Fruit fly (Drosophila melanogaster) whole organism, embryonic: Measurements from ENCODE around the gene zetaCOP.
A peak's percentile ranks its signal among the peaks of the same experiment; 100 is the strongest.

Experiments
- Awh ChIP-seq: fragments of 200-800 bp; sonication (Bioruptor generic); IDR thresholded peaks from 2 replicates; pipeline ENCODE4, ENCODE4 v1.3.6; 2022; ENCODE audit warnings: missing biosample characterization, missing genetic modification characterization
- Bdp1 ChIP-seq: fragments of 200-800 bp; sonication (Bioruptor generic); optimal IDR thresholded peaks from 3 replicates; lab custom pipeline; 2016; ENCODE audit warnings: missing biosample characterization, missing genetic modification characterization
- Bteb2 ChIP-seq: fragments of 200-800 bp; sonication (Bioruptor generic); optimal IDR thresholded peaks from 2 replicates; lab custom pipeline; 2016; ENCODE audit warnings: missing biosample characterization, missing genetic modification characterization
- C15 ChIP-seq: fragments of 200-800 bp; sonication (Bioruptor generic); IDR thresholded peaks from 3 replicates; pipeline ENCODE4 v1.3.6; 2022; ENCODE audit warnings: missing biosample characterization, missing genetic modification characterization
- CG10543 ChIP-seq: fragments of 200-800 bp; sonication (Bioruptor generic); optimal IDR thresholded peaks from 3 replicates; lab custom pipeline; 2017; ENCODE audit warnings: missing biosample characterization, mild to moderate bottlenecking, missing genetic modification characterization, moderate library complexity
- CG12071 ChIP-seq: fragments of 200-800 bp; sonication (Bioruptor generic); optimal IDR thresholded peaks from 3 replicates; lab custom pipeline; 2018; ENCODE audit warnings: missing biosample characterization, mild to moderate bottlenecking, missing genetic modification characterization
- CG12219 ChIP-seq: fragments of 200-800 bp; sonication (Bioruptor generic); optimal IDR thresholded peaks from 3 replicates; lab custom pipeline; 2018; ENCODE audit warnings: missing biosample characterization, mild to moderate bottlenecking, missing genetic modification characterization
- CG13624 ChIP-seq: fragments of 200-800 bp; sonication (Bioruptor generic); optimal IDR thresholded peaks from 2 replicates; lab custom pipeline; 2016; ENCODE audit warnings: missing biosample characterization, missing genetic modification characterization
- CG14050 ChIP-seq: fragments of 200-800 bp; sonication (Bioruptor generic); IDR thresholded peaks from 3 replicates; pipeline ENCODE4 v1.3.6; 2022; ENCODE audit warnings: missing biosample characterization, missing genetic modification characterization
- CG14860 ChIP-seq: fragments of 200-800 bp; sonication (Bioruptor generic); IDR thresholded peaks from 3 replicates; pipeline ENCODE4 v1.3.6; 2022; ENCODE audit warnings: missing biosample characterization, missing genetic modification characterization; ENCODE audit not compliant: partially characterized antibody
- CG14965 ChIP-seq: fragments of 200-800 bp; sonication (Bioruptor generic); optimal IDR thresholded peaks from 2 replicates; lab custom pipeline; 2016; ENCODE audit warnings: missing biosample characterization, missing genetic modification characterization, borderline replicate concordance
- CG15479 ChIP-seq: fragments of 200-800 bp; sonication (Bioruptor generic); optimal IDR thresholded peaks from 3 replicates; lab custom pipeline; 2019; ENCODE audit warnings: missing biosample characterization, mild to moderate bottlenecking, missing genetic modification characterization, moderate library complexity
- CG16815 ChIP-seq: fragments of 200-800 bp; sonication (Bioruptor generic); optimal IDR thresholded peaks from 3 replicates; lab custom pipeline; 2017; ENCODE audit warnings: missing biosample characterization, mild to moderate bottlenecking, missing genetic modification characterization
- CG17802 ChIP-seq: fragments of 200-800 bp; sonication (Bioruptor generic); optimal IDR thresholded peaks from 2 replicates; lab custom pipeline; 2018; ENCODE audit warnings: missing biosample characterization, mild to moderate bottlenecking, missing genetic modification characterization, moderate library complexity
- CG2120 ChIP-seq: fragments of 200-800 bp; sonication (Bioruptor generic); optimal IDR thresholded peaks from 3 replicates; lab custom pipeline; 2016; ENCODE audit warnings: missing biosample characterization, missing genetic modification characterization
- CG2129 ChIP-seq: fragments of 200-800 bp; sonication (Bioruptor generic); IDR thresholded peaks from 2 replicates; pipeline ENCODE4 v1.3.6; 2022; ENCODE audit warnings: missing biosample characterization, missing genetic modification characterization; ENCODE audit not compliant: partially characterized antibody
- CG4404 ChIP-seq: fragments of 200-800 bp; sonication (Bioruptor generic); IDR thresholded peaks from 2 replicates; pipeline ENCODE4 v1.3.6; 2022; ENCODE audit warnings: missing biosample characterization, missing genetic modification characterization
- CG5953 ChIP-seq: fragments of 200-800 bp; sonication (Bioruptor generic); IDR thresholded peaks from 2 replicates; pipeline ENCODE4 v1.3.6; 2022; ENCODE audit warnings: missing biosample characterization, missing genetic modification characterization
- CG7928 ChIP-seq: fragments of 200-800 bp; sonication (Bioruptor generic); optimal IDR thresholded peaks from 2 replicates; lab custom pipeline; 2017; ENCODE audit warnings: missing biosample characterization, mild to moderate bottlenecking, missing genetic modification characterization
- CG9797 ChIP-seq: fragments of 200-800 bp; sonication (Bioruptor generic); optimal IDR thresholded peaks from 3 replicates; lab custom pipeline; 2018; ENCODE audit warnings: missing biosample characterization, mild to moderate bottlenecking, missing genetic modification characterization
- Camta ChIP-seq: fragments of 200-800 bp; sonication (Bioruptor generic); optimal IDR thresholded peaks from 2 replicates; lab custom pipeline; 2016; ENCODE audit warnings: missing biosample characterization, missing genetic modification characterization
- Dfd ChIP-seq, 2 experiments: fragments of >200 bp; optimal IDR thresholded peaks; 2 replicates each; lab custom pipeline; 2017; ENCODE audit warnings: missing biosample characterization in 2 of 2, missing genetic modification characterization in 2 of 2
- ERR ChIP-seq: fragments of 200-800 bp; sonication (Bioruptor generic); optimal IDR thresholded peaks from 2 replicates; lab custom pipeline; 2016; ENCODE audit warnings: missing biosample characterization, missing genetic modification characterization
- Eip74EF ChIP-seq, 2 experiments: fragments of 200-800 bp in 1 of 2; fragments of >200 bp in 1 of 2; sonication (Bioruptor generic) in 1 of 2; optimal IDR thresholded peaks; 2 replicates each; lab custom pipeline; 2017 to 2019; ENCODE audit warnings: missing biosample characterization in 2 of 2, missing genetic modification characterization in 2 of 2, mild to moderate bottlenecking in 1 of 2, moderate library complexity in 1 of 2
- HLHmδ ChIP-seq: fragments of 200-800 bp; sonication (Bioruptor generic); optimal IDR thresholded peaks from 2 replicates; lab custom pipeline; 2018; ENCODE audit warnings: missing biosample characterization, mild to moderate bottlenecking, missing genetic modification characterization, moderate library complexity
- Hmx ChIP-seq: fragments of 200-800 bp; sonication (Bioruptor generic); optimal IDR thresholded peaks from 2 replicates; lab custom pipeline; 2016; ENCODE audit warnings: missing biosample characterization, missing genetic modification characterization
- PHDP ChIP-seq: fragments of 200-800 bp; sonication (Bioruptor generic); optimal IDR thresholded peaks from 3 replicates; lab custom pipeline; 2018; ENCODE audit warnings: missing biosample characterization, mild to moderate bottlenecking, missing genetic modification characterization, moderate library complexity
- Rx ChIP-seq: fragments of 200-800 bp; sonication (Bioruptor generic); IDR thresholded peaks from 2 replicates; pipeline ENCODE4 v1.3.6; 2022; ENCODE audit warnings: missing biosample characterization, missing genetic modification characterization
- Sry-β ChIP-seq: fragments of 200-800 bp; sonication (Bioruptor generic); optimal IDR thresholded peaks from 2 replicates; lab custom pipeline; 2018; ENCODE audit warnings: missing biosample characterization, mild to moderate bottlenecking, missing genetic modification characterization, moderate library complexity
- Stat92E ChIP-seq, 3 experiments: fragments of >200 bp in 2 of 3; fragments of 200-800 bp in 1 of 3; sonication (Bioruptor generic) in 1 of 3; optimal IDR thresholded peaks; 2 replicates each; lab custom pipeline; 2017 to 2019; ENCODE audit warnings: missing biosample characterization in 3 of 3, missing genetic modification characterization in 3 of 3, mild to moderate bottlenecking in 1 of 3, moderate library complexity in 1 of 3
- cad ChIP-seq: fragments of >200 bp; optimal IDR thresholded peaks from 2 replicates; lab custom pipeline; 2017; ENCODE audit warnings: missing biosample characterization, missing genetic modification characterization
- crp ChIP-seq, 2 experiments: fragments of 200-800 bp; sonication (Bioruptor generic); optimal IDR thresholded peaks; 2 replicates in 1 of 2; 3 replicates in 1 of 2; lab custom pipeline; 2017; ENCODE audit warnings: missing biosample characterization in 2 of 2, missing genetic modification characterization in 2 of 2, mild to moderate bottlenecking in 1 of 2, moderate library complexity in 1 of 2
- cwo ChIP-seq: fragments of 200-800 bp; sonication (Bioruptor generic); optimal IDR thresholded peaks from 3 replicates; lab custom pipeline; 2017; ENCODE audit warnings: missing biosample characterization, missing genetic modification characterization, mild to moderate bottlenecking, moderate library complexity, missing genetic modification reagents
- dm ChIP-seq: fragments of 200-800 bp; sonication (Bioruptor generic); optimal IDR thresholded peaks from 3 replicates; lab custom pipeline; 2016; ENCODE audit warnings: missing biosample characterization, missing genetic modification characterization
- ewg ChIP-seq: fragments of 200-800 bp; sonication (Bioruptor generic); optimal IDR thresholded peaks from 3 replicates; lab custom pipeline; 2017; ENCODE audit warnings: mild to moderate bottlenecking, missing biosample characterization, missing genetic modification reagents, missing genetic modification characterization
- fd64A ChIP-seq: fragments of 200-800 bp; sonication (Bioruptor generic); optimal IDR thresholded peaks from 3 replicates; lab custom pipeline; 2018; ENCODE audit warnings: missing biosample characterization, mild to moderate bottlenecking, missing genetic modification characterization
- gcm ChIP-seq: fragments of 200-800 bp; sonication (Bioruptor generic); optimal IDR thresholded peaks from 2 replicates; lab custom pipeline; 2019; ENCODE audit warnings: missing biosample characterization, mild to moderate bottlenecking, missing genetic modification characterization, moderate library complexity
- grn ChIP-seq: fragments of 200-800 bp; sonication (Bioruptor generic); optimal IDR thresholded peaks from 3 replicates; lab custom pipeline; 2017; ENCODE audit warnings: missing biosample characterization, missing genetic modification characterization
- ham ChIP-seq: fragments of 200-800 bp; sonication (Bioruptor generic); IDR thresholded peaks from 2 replicates; pipeline ENCODE4 v1.3.6; 2022; ENCODE audit warnings: missing biosample characterization, missing genetic modification characterization
- ind ChIP-seq: fragments of 200-800 bp; sonication (Bioruptor generic); optimal IDR thresholded peaks from 3 replicates; lab custom pipeline; 2016; ENCODE audit warnings: missing biosample characterization, missing genetic modification characterization
- jigr1 ChIP-seq: fragments of 200-800 bp; sonication (Bioruptor generic); IDR thresholded peaks from 3 replicates; pipeline ENCODE4 v1.3.6; 2022; ENCODE audit warnings: missing biosample characterization, missing genetic modification characterization
- kni ChIP-seq: fragments of 200-800 bp; sonication (Bioruptor generic); optimal IDR thresholded peaks from 3 replicates; lab custom pipeline; 2017; ENCODE audit warnings: mild to moderate bottlenecking, missing biosample characterization, missing genetic modification reagents, missing genetic modification characterization
- lola ChIP-seq, 3 experiments: fragments of >200 bp in 2 of 3; fragments of 200-800 bp in 1 of 3; sonication (Bioruptor generic) in 1 of 3; optimal IDR thresholded peaks; 2 replicates each; lab custom pipeline; 2017 to 2019; ENCODE audit warnings: missing biosample characterization in 3 of 3, missing genetic modification characterization in 3 of 3, mild to moderate bottlenecking in 1 of 3, moderate library complexity in 1 of 3
- mam ChIP-seq: fragments of 200-800 bp; sonication (Bioruptor generic); optimal IDR thresholded peaks from 3 replicates; lab custom pipeline; 2016; ENCODE audit warnings: missing biosample characterization, missing genetic modification characterization
- phol ChIP-seq: fragments of 200-800 bp; sonication (Bioruptor generic); optimal IDR thresholded peaks from 3 replicates; lab custom pipeline; 2018; ENCODE audit warnings: missing biosample characterization, mild to moderate bottlenecking, missing genetic modification characterization, moderate library complexity
- sens-2 ChIP-seq: fragments of 200-800 bp; sonication (Bioruptor generic); IDR thresholded peaks from 2 replicates; pipeline ENCODE4 v1.3.6; 2022; ENCODE audit warnings: missing biosample characterization, missing genetic modification characterization
- sim ChIP-seq: fragments of 200-800 bp; sonication (Bioruptor generic); IDR thresholded peaks from 2 replicates; pipeline ENCODE4 v1.3.6; 2022; ENCODE audit warnings: missing biosample characterization, missing genetic modification characterization
- tll ChIP-seq, 2 experiments: fragments of 200-800 bp in 1 of 2; fragments of >200 bp in 1 of 2; sonication (Bioruptor generic) in 1 of 2; optimal IDR thresholded peaks; 2 replicates each; lab custom pipeline; 2017 to 2019; ENCODE audit warnings: missing biosample characterization in 2 of 2, missing genetic modification characterization in 2 of 2, mild to moderate bottlenecking in 1 of 2, moderate library complexity in 1 of 2
- trem ChIP-seq: fragments of 200-800 bp; optimal IDR thresholded peaks from 3 replicates; lab custom pipeline; 2019; ENCODE audit warnings: missing biosample characterization, mild to moderate bottlenecking, missing genetic modification characterization, moderate library complexity
- vfl ChIP-seq: fragments of 200-800 bp; sonication (Bioruptor generic); optimal IDR thresholded peaks from 2 replicates; lab custom pipeline; 2016; ENCODE audit warnings: missing biosample characterization, missing genetic modification characterization

The zetaCOP gene

dm6 chr3L:16657014-16657413 lies 16.3 kb downstream of the zetaCOP start (continued):
- TF ChIP-seq Stat92E (GFP tag; optimal IDR thresholded peaks at IDR 0.05; lab: Kevin White, UChicago) (no peak), PHDP (tag; lab: Kevin White, UChicago) (peak; percentile 18), CG2120 (GFP tag; lab: Kevin White, UChicago) (peak; percentile 48), Eip74EF (GFP tag; optimal IDR thresholded peaks at IDR 0.05; lab: Kevin White, UChicago) (peak in 1 of 2 experiments; percentile 20), C15 (no peak), CG5953 (no peak), jigr1 (GFP tag; lab: Robert Waterston, UW) (no peak), CG9797 (GFP tag; lab: Kevin White, UChicago) (no peak), CG12219 (GFP tag; lab: Kevin White, UChicago) (no peak), ewg (GFP tag; lab: Kevin White, UChicago) (no peak), Bdp1 (GFP tag; lab: Kevin White, UChicago) (no peak), CG12071 (GFP tag; lab: Kevin White, UChicago) (no peak), Bteb2 (GFP tag; lab: Kevin White, UChicago) (no peak), CG4404 (no peak), cwo (GFP tag; lab: Kevin White, UChicago) (peak; percentile 50), cad (GFP tag; lab: Kevin White, UChicago) (no peak), fd64A (GFP tag; lab: Kevin White, UChicago) (no peak), CG15479 (no peak), grn (GFP tag; lab: Kevin White, UChicago) (no peak), CG14860 (GFP tag; lab: Robert Waterston, UW) (no peak), CG13624 (GFP tag; lab: Kevin White, UChicago) (no peak), HLHmδ (GFP tag; lab: Kevin White, UChicago) (no peak), sens-2 (no peak), Camta (GFP tag; lab: Kevin White, UChicago) (no peak), Sry-β (GFP tag; lab: Kevin White, UChicago) (no peak), mam (GFP tag; lab: Kevin White, UChicago) (peak; percentile 8), dm (GFP tag; lab: Kevin White, UChicago) (no peak), CG10543 (peak; percentile 30), tll (GFP tag; optimal IDR thresholded peaks at IDR 0.05; lab: Kevin White, UChicago) (no peak), gcm (GFP tag; lab: Kevin White, UChicago) (no peak), ind (GFP tag; lab: Kevin White, UChicago) (peak; percentile 12), CG14050 (GFP tag; lab: Robert Waterston, UW) (no peak), CG7928 (no peak), kni (no peak), Rx (GFP tag; lab: Robert Waterston, UW) (no peak), ham (GFP tag; lab: Robert Waterston, UW) (no peak), CG2129 (GFP tag; lab: Robert Waterston, UW) (no peak), Awh (GFP tag; lab: Robert Waterston, UW) (no peak), lola (GFP tag; optimal IDR thresholded peaks at IDR 0.05; lab: Kevin White, UChicago) (peak in 1 of 3 experiments; percentile 6), CG16815 (GFP tag; lab: Kevin White, UChicago) (no peak), crp (GFP tag; optimal IDR thresholded peaks at IDR 0.05; lab: Kevin White, UChicago) (no peak), ERR (GFP tag; lab: Kevin White, UChicago) (no peak), sim (GFP tag; lab: Robert Waterston, UW) (no peak), Dfd (GFP tag; optimal IDR thresholded peaks at IDR 0.05; lab: Kevin White, UChicago) (no peak), CG17802 (no peak), Hmx (GFP tag; lab: Kevin White, UChicago) (no peak), vfl (GFP tag; lab: Kevin White, UChicago) (no peak), trem (tag; lab: Kevin White, UChicago) (no peak), phol (tag; lab: Kevin White, UChicago) (peak; percentile 56), CG14965 (GFP tag; lab: Kevin White, UChicago) (no peak)
